Worm (Caenorhabditis elegans): ENCODE measurements around the gene try-12.
A peak's percentile ranks its signal among the peaks of the same experiment; 100 is the strongest.

DNA sequence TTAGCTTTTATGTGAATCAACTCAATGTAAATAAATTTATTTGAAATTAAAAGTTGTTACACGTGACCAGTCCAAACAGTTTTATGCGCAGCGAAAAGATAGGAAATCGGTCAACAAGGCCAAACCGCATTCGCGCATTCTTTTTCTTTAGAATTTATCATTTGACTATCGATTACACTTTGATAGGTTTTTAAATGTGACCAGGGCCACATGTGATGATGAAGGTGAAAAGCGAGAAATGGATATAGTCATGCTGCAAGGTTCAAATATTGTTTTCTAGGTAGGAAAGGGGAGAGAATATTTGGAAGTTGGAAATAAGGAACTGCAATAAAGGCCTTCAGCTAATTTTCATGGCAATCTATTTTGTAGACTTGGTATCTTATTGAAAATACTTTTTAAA is 12.2 kb upstream of the try-12 start:
- TF ChIP-seq tbx-2 (tag; optimal IDR thresholded peaks at IDR 0.05) (peak; percentile 65), nhr-12 (tag; optimal IDR thresholded peaks at IDR 0.05) (no peak), aly-2 (tag; optimal IDR thresholded peaks at IDR 0.05) (no peak), lin-39 (tag; optimal IDR thresholded peaks at IDR 0.05) (no peak), snpc-4 (tag; optimal IDR thresholded peaks at IDR 0.05) (no peak), ceh-82 (tag; optimal IDR thresholded peaks at IDR 0.05) (no peak), tlp-1 (tag; optimal IDR thresholded peaks at IDR 0.05) (no peak), lin-14 (GFP tag; optimal IDR thresholded peaks at IDR 0.05) (peak; percentile 71)
